Fruit fly (Drosophila melanogaster): ENCODE data around the gene mRpS35.

DNA sequence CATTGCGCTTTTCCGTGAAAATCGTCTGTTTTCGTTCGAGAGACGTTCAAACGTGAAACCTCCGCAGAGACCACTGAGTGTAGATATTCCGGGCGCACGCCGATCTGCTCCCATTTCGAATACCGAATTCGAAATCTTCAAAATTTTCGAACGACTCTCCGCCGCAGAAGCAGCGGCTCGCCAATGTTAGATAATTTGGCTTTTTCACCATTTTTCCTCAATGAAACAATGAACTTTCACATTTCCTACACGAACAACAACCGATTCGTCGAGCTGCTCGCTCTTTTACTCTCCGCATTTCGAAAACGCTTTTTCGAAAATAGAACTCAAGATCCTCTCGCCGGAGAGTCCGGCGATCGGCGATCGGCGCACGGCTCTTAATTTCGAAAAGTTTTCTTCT is 18.6 kb upstream of the mRpS35 start:
- TF ChIP-seq CG8478 (optimal IDR thresholded peaks at IDR 0.05), result no peak
- no peak for TF ChIP-seq CTCF (optimal IDR thresholded peaks at IDR 0.05)
